Worm (Caenorhabditis elegans) whole organism, L1 larva: ENCODE data around the gene F35C8.5.

Experiments
- C04F5.9 ChIP-seq: sonication (generic microtip); optimal IDR thresholded peaks from 2 replicates; lab custom pipeline; 2016; ENCODE audit warnings: missing genetic modification characterization, missing compliant biosample characterization
- Y116A8C.19 ChIP-seq: sonication (generic microtip); optimal IDR thresholded peaks from 2 replicates; lab custom pipeline; 2016; ENCODE audit warnings: missing compliant biosample characterization, missing genetic modification characterization, borderline replicate concordance
- alr-1 ChIP-seq: fragments of 200-800 bp; sonication (Bioruptor generic); optimal IDR thresholded peaks from 2 replicates; lab custom pipeline; 2018; ENCODE audit warnings: borderline replicate concordance, mild to moderate bottlenecking, missing genetic modification characterization, missing compliant biosample characterization
- ama-1 ChIP-seq: fragments of 150-350 bp; optimal IDR thresholded peaks from 2 replicates; lab custom pipeline; 2014
- blmp-1 ChIP-seq: fragments of 150-350 bp; optimal IDR thresholded peaks from 2 replicates; lab custom pipeline; 2014; ENCODE audit warnings: missing biosample characterization, missing genetic modification characterization
- dsc-1 ChIP-seq: sonication (generic microtip); optimal IDR thresholded peaks from 2 replicates; lab custom pipeline; 2016; ENCODE audit warnings: mild to moderate bottlenecking, missing genetic modification characterization, missing compliant biosample characterization
- egl-13 ChIP-seq: sonication (generic microtip); optimal IDR thresholded peaks from 2 replicates; lab custom pipeline; 2016; ENCODE audit warnings: missing genotype, missing genetic modification reagents, missing genetic modification characterization, missing compliant biosample characterization
- fkh-10 ChIP-seq: sonication (generic microtip); optimal IDR thresholded peaks from 2 replicates; lab custom pipeline; 2017; ENCODE audit warnings: missing biosample characterization, missing genetic modification reagents, missing genetic modification characterization
- fkh-4 ChIP-seq: sonication (generic microtip); optimal IDR thresholded peaks from 2 replicates; lab custom pipeline; 2016; ENCODE audit warnings: missing compliant biosample characterization, missing genetic modification characterization, borderline replicate concordance
- grh-1 ChIP-seq: fragments of 200-800 bp; sonication (Bioruptor generic); IDR thresholded peaks from 2 replicates; pipeline ENCODE4 v1.3.6; 2022; ENCODE audit warnings: missing genetic modification reagents, missing genetic modification characterization, missing compliant biosample characterization
- hlh-17 ChIP-seq: fragments of 200-800 bp; sonication (Bioruptor generic); optimal IDR thresholded peaks from 2 replicates; lab custom pipeline; 2018; ENCODE audit warnings: missing genetic modification characterization, mild to moderate bottlenecking, missing compliant biosample characterization, moderate library complexity, borderline replicate concordance
- hlh-4 ChIP-seq: sonication (generic microtip); optimal IDR thresholded peaks from 2 replicates; lab custom pipeline; 2016; ENCODE audit warnings: mild to moderate bottlenecking, missing genetic modification characterization, missing compliant biosample characterization
- hpl-2 ChIP-seq: fragments of 150-350 bp; optimal IDR thresholded peaks from 2 replicates; lab custom pipeline; 2014; ENCODE audit warnings: missing biosample characterization, missing genetic modification reagents, missing genetic modification characterization
- isw-1 ChIP-seq: fragments of 200-800 bp; sonication (Bioruptor generic); IDR thresholded peaks from 2 replicates; pipeline ENCODE4 v1.3.6; 2022; ENCODE audit warnings: missing genetic modification characterization, missing compliant biosample characterization
- lin-13 ChIP-seq: fragments of 150-350 bp; optimal IDR thresholded peaks from 2 replicates; lab custom pipeline; 2014; ENCODE audit warnings: missing biosample characterization, missing genetic modification reagents, missing genetic modification characterization
- lin-14 ChIP-seq: fragments of 200-800 bp; sonication (Bioruptor generic); optimal IDR thresholded peaks from 2 replicates; lab custom pipeline; 2018; ENCODE audit warnings: mild to moderate bottlenecking, missing genetic modification characterization, moderate library complexity, missing compliant biosample characterization
- lin-35 ChIP-seq, 2 experiments: fragments of 150-350 bp; optimal IDR thresholded peaks; 2 replicates each; lab custom pipeline; 2014; ENCODE audit warnings: missing biosample characterization in 2 of 2, missing genetic modification characterization in 2 of 2, missing genetic modification reagents in 2 of 2
- lin-39 ChIP-seq: fragments of 150-350 bp; optimal IDR thresholded peaks from 2 replicates; lab custom pipeline; 2014; ENCODE audit warnings: missing biosample characterization, missing genetic modification reagents, missing genetic modification characterization
- lir-3 ChIP-seq: sonication (generic microtip); optimal IDR thresholded peaks from 2 replicates; lab custom pipeline; 2016; ENCODE audit warnings: mild to moderate bottlenecking, missing genetic modification characterization, moderate library complexity, missing compliant biosample characterization; ENCODE audit not compliant: poor library complexity
- mef-2 ChIP-seq: fragments of 150-350 bp; optimal IDR thresholded peaks from 2 replicates; lab custom pipeline; 2014; ENCODE audit warnings: missing biosample characterization, missing genetic modification characterization
- mep-1 ChIP-seq: fragments of 150-350 bp; optimal IDR thresholded peaks from 2 replicates; lab custom pipeline; 2014; ENCODE audit warnings: missing biosample characterization, missing genetic modification characterization
- nhr-19 ChIP-seq: fragments of 200-800 bp; sonication (Bioruptor generic); conservative IDR thresholded peaks from 2 replicates; pipeline ENCODE4 v1.3.6; 2022; ENCODE audit warnings: missing genetic modification characterization, missing compliant biosample characterization
- nhr-20 ChIP-seq: sonication (generic microtip); optimal IDR thresholded peaks from 2 replicates; lab custom pipeline; 2016; ENCODE audit warnings: mild to moderate bottlenecking, missing genetic modification characterization, missing compliant biosample characterization
- nhr-237 ChIP-seq: fragments of 150-350 bp; optimal IDR thresholded peaks from 2 replicates; lab custom pipeline; 2014; ENCODE audit warnings: missing biosample characterization, missing genetic modification characterization
- nhr-47 ChIP-seq: sonication (generic microtip); optimal IDR thresholded peaks from 2 replicates; lab custom pipeline; 2016; ENCODE audit warnings: mild to moderate bottlenecking, missing genetic modification characterization, moderate library complexity, missing compliant biosample characterization
- nhr-71 ChIP-seq: sonication (generic microtip); optimal IDR thresholded peaks from 2 replicates; lab custom pipeline; 2016; ENCODE audit warnings: mild to moderate bottlenecking, missing genetic modification characterization, moderate library complexity, missing compliant biosample characterization
- nhr-84 ChIP-seq: sonication (generic microtip); optimal IDR thresholded peaks from 2 replicates; lab custom pipeline; 2017; ENCODE audit warnings: missing biosample characterization, missing genetic modification characterization
- nhr-90 ChIP-seq: sonication (generic microtip); optimal IDR thresholded peaks from 2 replicates; lab custom pipeline; 2016; ENCODE audit warnings: mild to moderate bottlenecking, missing genetic modification characterization, missing compliant biosample characterization; ENCODE audit not compliant: poor library complexity
- skn-1 ChIP-seq: fragments of 150-350 bp; optimal IDR thresholded peaks from 2 replicates; lab custom pipeline; 2014; ENCODE audit warnings: missing biosample characterization, missing genetic modification characterization
- snu-23 ChIP-seq: sonication (generic microtip); optimal IDR thresholded peaks from 2 replicates; lab custom pipeline; 2016; ENCODE audit warnings: missing genetic modification characterization, missing compliant biosample characterization
- sptf-1 ChIP-seq: fragments of 150-350 bp; optimal IDR thresholded peaks from 2 replicates; lab custom pipeline; 2014; ENCODE audit warnings: missing biosample characterization, missing genetic modification characterization
- sup-37 ChIP-seq: fragments of 200-800 bp; sonication (Bioruptor generic); optimal IDR thresholded peaks from 2 replicates; lab custom pipeline; 2018; ENCODE audit warnings: mild to moderate bottlenecking, missing genetic modification characterization, missing compliant biosample characterization
- tbx-2 ChIP-seq: sonication (generic microtip); optimal IDR thresholded peaks from 2 replicates; lab custom pipeline; 2016; ENCODE audit warnings: missing genetic modification characterization, missing compliant biosample characterization
- unc-30 ChIP-seq: sonication (generic microtip); optimal IDR thresholded peaks from 2 replicates; lab custom pipeline; 2017; ENCODE audit warnings: missing biosample characterization, missing genetic modification characterization
- xbp-1 ChIP-seq: sonication (generic microtip); optimal IDR thresholded peaks from 2 replicates; lab custom pipeline; 2016; ENCODE audit warnings: missing genetic modification characterization, missing compliant biosample characterization
- zag-1 ChIP-seq: fragments of 150-350 bp; optimal IDR thresholded peaks from 2 replicates; lab custom pipeline; 2014; ENCODE audit warnings: missing biosample characterization, missing genetic modification characterization
- zip-4 ChIP-seq: fragments of 200-800 bp; sonication (Bioruptor generic); optimal IDR thresholded peaks from 2 replicates; lab custom pipeline; 2018; ENCODE audit warnings: mild to moderate bottlenecking, missing genetic modification characterization, moderate library complexity, missing compliant biosample characterization
- ztf-11 ChIP-seq, 2 experiments: sonication (generic microtip); optimal IDR thresholded peaks; 2 replicates each; lab custom pipeline; 2016 to 2017; ENCODE audit warnings: missing genetic modification characterization in 2 of 2, missing biosample characterization in 1 of 2, missing compliant biosample characterization in 1 of 2
- ztf-4 ChIP-seq: fragments of 150-350 bp; optimal IDR thresholded peaks from 2 replicates; lab custom pipeline; 2014; ENCODE audit warnings: missing biosample characterization, missing genetic modification characterization

Gene F35C8.5

DNA sequence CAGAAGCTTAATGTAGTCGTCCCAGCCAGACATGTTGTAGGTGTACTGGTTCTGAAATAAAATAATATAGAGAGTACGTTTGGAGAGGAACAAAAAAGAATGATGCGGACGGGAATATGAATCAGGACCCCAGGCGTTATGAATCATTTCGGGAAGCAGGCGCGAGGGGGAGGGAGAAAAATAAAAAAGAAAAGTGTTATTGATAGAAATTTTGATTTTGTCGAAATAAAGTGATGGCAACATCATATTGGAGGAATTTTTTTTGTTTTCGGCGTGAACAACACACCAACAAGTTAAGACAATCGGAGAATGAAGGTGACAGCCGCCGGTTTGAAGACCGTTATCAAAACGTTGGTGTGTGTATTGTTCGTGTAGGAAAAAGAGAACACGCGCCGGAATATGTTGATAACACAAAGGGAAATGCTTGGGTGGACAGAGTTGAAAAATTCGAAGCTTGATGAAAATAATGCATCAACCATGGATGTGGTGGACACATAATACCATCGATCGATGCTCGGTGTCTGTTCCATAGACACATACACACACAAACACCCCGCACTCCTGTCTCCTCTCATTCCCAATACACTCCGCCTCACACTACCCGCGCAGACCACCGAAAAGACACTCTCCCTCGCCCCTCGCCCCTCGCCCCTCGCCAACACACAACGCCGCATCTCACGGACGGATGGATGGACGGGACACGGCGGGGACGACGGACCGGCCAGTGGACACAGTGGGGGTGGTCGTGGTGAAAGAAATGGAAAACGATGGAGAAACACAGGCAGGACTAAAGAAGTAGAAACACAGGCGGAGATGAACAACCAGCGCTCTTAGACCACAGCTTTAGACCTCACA, 11.4 kb upstream of the F35C8.5 start, which contains the start of gene pfn-2 (continued):
- TF ChIP-seq egl-13, result peak; percentile 15
- no peak for TF ChIP-seq C04F5.9 (tag; lab: Kevin White, UChicago)
- TF ChIP-seq mef-2 (tag; lab: Kevin White, UChicago), result no peak
- no peak for TF ChIP-seq xbp-1
- TF ChIP-seq alr-1 (tag; lab: Kevin White, UChicago), result no peak
- peak; percentile 65 for TF ChIP-seq blmp-1 (tag; lab: Kevin White, UChicago)
- no peak for TF ChIP-seq lin-13 (GFP tag; lab: Kevin White, UChicago)

ce11 chrX:5355253-5355652, 10.4 kb upstream of the F35C8.5 start:
- TF ChIP-seq grh-1 (GFP tag; lab: Robert Waterston, UW) (no peak), fkh-4 (tag; lab: Kevin White, UChicago) (no peak), hpl-2 (GFP tag; lab: Kevin White, UChicago) (no peak), Y116A8C.19 (tag; lab: Kevin White, UChicago) (no peak), unc-30 (no peak), skn-1 (peak; percentile 52), lin-39 (tag; lab: Kevin White, UChicago) (no peak), nhr-84 (tag; lab: Kevin White, UChicago) (no peak), nhr-71 (peak; percentile 3), C04F5.9 (tag; lab: Kevin White, UChicago) (no peak), snu-23 (GFP tag; lab: Kevin White, UChicago) (peak; percentile 17), zag-1 (tag; lab: Kevin White, UChicago) (no peak), lin-14 (peak; percentile 10), ztf-4 (tag; lab: Kevin White, UChicago) (no peak), tbx-2 (tag; lab: Kevin White, UChicago) (no peak), lin-35 (GFP tag; optimal IDR thresholded peaks at IDR 0.05; lab: Kevin White, UChicago) (peak in 1 of 2 experiments; percentile 5)

DNA sequence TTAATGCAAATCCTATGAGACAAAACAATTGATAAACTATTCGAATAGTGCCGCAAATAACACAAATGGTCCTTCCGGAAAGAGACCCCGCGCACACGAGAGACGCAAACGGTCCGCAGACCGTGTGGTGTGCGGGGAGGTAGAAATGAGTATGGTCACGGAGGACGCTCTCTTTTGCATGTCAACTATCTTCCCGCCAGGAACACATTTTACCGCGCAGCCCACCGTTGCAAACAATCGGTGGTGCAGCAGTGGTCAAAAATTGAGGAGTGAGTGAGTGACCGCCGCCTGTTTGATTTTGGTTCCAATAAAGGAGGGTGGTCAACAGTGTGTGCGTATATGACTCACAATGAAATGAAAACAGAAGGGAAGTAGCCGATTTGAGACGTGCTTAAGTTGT, 4.9 kb upstream of the F35C8.5 start:
- peak; percentile 8 for TF ChIP-seq lin-14
- no peak for TF ChIP-seq nhr-71

ce11 chrX:5364222-5364621, 1.4 kb upstream of the F35C8.5 start, which contains the start of gene chtl-1:
chtl-1 (minus strand) TSS chrX:5364322.
- TF ChIP-seq isw-1 (GFP tag; lab: Robert Waterston, UW) (no peak), sptf-1 (tag; lab: Kevin White, UChicago) (no peak), nhr-90 (tag; lab: Kevin White, UChicago) (no peak), zip-4 (GFP tag; lab: Kevin White, UChicago) (no peak), hpl-2 (GFP tag; lab: Kevin White, UChicago) (no peak), nhr-237 (tag; lab: Kevin White, UChicago) (no peak)

- no peak for TF ChIP-seq xbp-1
- no peak for TF ChIP-seq egl-13
- TF ChIP-seq lin-35 (GFP tag; optimal IDR thresholded peaks at IDR 0.05; lab: Kevin White, UChicago), result no peak
- no peak for TF ChIP-seq blmp-1 (tag; lab: Kevin White, UChicago)
Measured at ce11 chrX:5366613-5367012, 1.0 kb downstream of the F35C8.5 start.

DNA sequence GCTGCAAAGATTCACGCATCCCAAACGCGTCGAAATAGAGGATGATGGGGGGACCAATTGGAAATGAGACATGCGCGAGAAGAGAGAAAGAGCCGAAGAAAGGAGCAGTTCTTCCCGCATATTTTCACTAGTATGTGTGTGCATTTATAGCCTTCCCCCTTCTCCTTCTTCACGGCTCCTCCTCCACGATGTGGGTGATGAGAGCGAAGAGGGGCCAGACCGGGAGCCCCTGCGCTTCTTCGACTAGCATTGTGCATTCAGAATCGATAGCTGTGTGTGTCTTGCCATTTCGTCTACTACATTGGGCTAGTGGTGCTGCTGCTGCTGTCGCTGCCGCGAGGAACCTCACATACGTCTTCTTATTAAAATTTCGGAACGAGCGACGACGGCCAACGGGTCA, 2.6 kb downstream of the F35C8.5 start, which contains the start of gene jkk-1:
Gene jkk-1 (plus strand): TSS at position 249 of the 400 bp plus-strand sequence.
- TF ChIP-seq xbp-1, result peak; percentile 22
- TF ChIP-seq grh-1 (GFP tag; lab: Robert Waterston, UW), result no peak
- no peak for TF ChIP-seq mep-1 (tag; lab: Kevin White, UChicago)
- TF ChIP-seq dsc-1 (tag; lab: Kevin White, UChicago), result no peak
- TF ChIP-seq nhr-19 (GFP tag; lab: Robert Waterston, UW), result no peak
- TF ChIP-seq egl-13, result peak; percentile 14
- peak; percentile 53 for TF ChIP-seq nhr-47 (tag; lab: Kevin White, UChicago)
- TF ChIP-seq sup-37 (GFP tag; lab: Kevin White, UChicago), result no peak
- no peak for TF ChIP-seq ztf-11 (tag; optimal IDR thresholded peaks at IDR 0.05; lab: Kevin White, UChicago)
- TF ChIP-seq hpl-2 (GFP tag; lab: Kevin White, UChicago), result no peak
- TF ChIP-seq snu-23 (GFP tag; lab: Kevin White, UChicago), result peak; percentile 14
- TF ChIP-seq lin-13 (GFP tag; lab: Kevin White, UChicago), result no peak
- no peak for TF ChIP-seq nhr-84 (tag; lab: Kevin White, UChicago)
- TF ChIP-seq nhr-71, result peak; percentile 34
- TF ChIP-seq fkh-10 (GFP tag; lab: Kevin White, UChicago), result peak; percentile 52
- no peak for TF ChIP-seq ama-1
- TF ChIP-seq nhr-20 (tag; lab: Kevin White, UChicago), result no peak
- no peak for TF ChIP-seq lir-3 (tag; lab: Kevin White, UChicago)
- no peak for TF ChIP-seq nhr-237 (tag; lab: Kevin White, UChicago)
- no peak for TF ChIP-seq hlh-4 (tag; lab: Kevin White, UChicago)
- TF ChIP-seq hlh-17 (GFP tag; lab: Kevin White, UChicago), result no peak
